Worm (Caenorhabditis elegans): ENCODE measurements around the gene C45G7.4.

C45G7.4 gene

DNA sequence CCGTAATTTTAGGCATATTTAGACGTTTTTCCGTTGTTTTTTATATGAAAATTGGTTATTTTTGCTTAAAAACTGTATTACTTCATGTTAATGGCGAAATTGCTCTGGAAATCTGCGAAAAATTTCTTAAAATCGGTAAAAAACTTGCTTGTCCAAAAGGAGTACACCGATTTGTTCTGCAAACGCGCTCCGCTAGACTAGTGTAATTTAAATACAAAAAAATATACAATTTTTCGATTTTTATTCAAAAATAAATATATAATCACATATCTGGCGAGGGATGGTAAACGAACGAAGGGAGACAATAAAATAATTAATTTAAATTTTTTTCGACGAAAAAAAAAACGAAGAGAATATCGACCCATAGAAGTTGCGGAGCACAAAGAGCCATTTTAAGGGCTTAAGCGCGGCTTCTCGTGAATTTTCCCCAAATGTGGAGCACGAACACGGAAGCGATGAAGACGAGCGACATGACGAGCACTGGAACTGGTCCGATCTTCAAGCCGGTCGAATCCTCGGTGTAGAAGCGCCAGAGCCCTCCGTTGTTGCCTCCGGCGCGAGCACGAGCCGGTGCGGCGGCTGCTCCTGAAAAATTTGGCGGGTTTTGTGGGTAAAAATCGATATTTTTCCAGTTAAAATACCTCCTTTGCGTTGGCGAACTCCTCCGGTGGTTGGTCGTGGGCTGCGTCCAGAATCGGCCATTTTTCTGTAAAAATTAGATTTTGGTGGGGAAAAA is 44.7 kb upstream of the C45G7.4 start, which contains the start of gene sec-61.B (continued):
- no peak for TF ChIP-seq attf-5 (GFP tag; optimal IDR thresholded peaks at IDR 0.05)
- TF ChIP-seq egl-18 (GFP tag; IDR thresholded peaks at IDR 0.05): no peak
- TF ChIP-seq egrh-3 (GFP tag; IDR thresholded peaks at IDR 0.05): peak; percentile 48; the same call in 1 of the 2 replicates
- TF ChIP-seq F57C9.4 (tag; optimal IDR thresholded peaks at IDR 0.05): no peak
- TF ChIP-seq F37B4.10 (GFP tag; IDR thresholded peaks at IDR 0.05): no peak
- no peak for TF ChIP-seq efl-1 (GFP tag; optimal IDR thresholded peaks at IDR 0.05)
- no peak for TF ChIP-seq mxl-1 (tag; optimal IDR thresholded peaks at IDR 0.05)
- no peak for TF ChIP-seq ztf-28 (GFP tag; IDR thresholded peaks at IDR 0.05)
- no peak for TF ChIP-seq cebp-2 (GFP tag; IDR thresholded peaks at IDR 0.05)
- no peak for TF ChIP-seq madf-10 (tag; optimal IDR thresholded peaks at IDR 0.05)
- no peak for TF ChIP-seq unc-62 (GFP tag; optimal IDR thresholded peaks at IDR 0.05)
- TF ChIP-seq F10E7.11 (tag; optimal IDR thresholded peaks at IDR 0.05): no peak
- no peak for TF ChIP-seq mel-28 (tag; optimal IDR thresholded peaks at IDR 0.05; ENCODE audit: borderline replicate concordance)
- no peak for TF ChIP-seq ets-4 (GFP tag; optimal IDR thresholded peaks at IDR 0.05)

DNA sequence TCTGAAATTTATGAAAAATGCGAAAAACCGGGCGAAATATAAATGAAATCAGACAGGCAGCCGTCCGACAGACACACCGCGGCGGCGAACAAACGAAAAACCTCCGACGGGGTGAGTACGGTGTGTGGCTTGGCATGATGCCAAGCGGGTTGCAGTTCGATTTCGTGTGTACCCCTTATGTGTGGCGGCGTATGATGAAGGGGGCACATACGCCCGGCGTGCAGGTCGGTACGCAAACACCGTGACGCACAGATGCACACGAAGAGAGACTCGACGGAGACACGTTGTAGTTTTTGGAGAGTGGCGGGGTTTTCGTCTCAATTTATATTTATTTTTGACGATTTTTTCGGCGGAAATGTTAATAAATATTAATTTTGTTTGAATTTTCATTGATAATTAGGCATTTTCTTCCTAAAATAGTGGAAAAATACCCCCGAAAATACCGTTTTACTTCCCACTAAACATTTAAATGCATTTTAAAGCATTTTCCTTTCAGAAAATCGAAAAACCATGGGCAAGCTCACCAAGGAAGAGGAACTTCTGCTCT is 43.8 kb upstream of the C45G7.4 start, which contains the start of gene trap-3:
TSS of gene trap-3 (plus strand) at position 497 of the 547 bp plus-strand sequence.
- TF ChIP-seq dox-1 (GFP tag; IDR thresholded peaks at IDR 0.05) (peak; percentile 99), madf-8 (GFP tag; conservative IDR thresholded peaks at IDR 0.05) (peak; percentile 71; the same call in 1 of the 2 replicates), ztf-26 (tag; optimal IDR thresholded peaks at IDR 0.05) (peak; percentile 97), K12H6.12 (tag; optimal IDR thresholded peaks at IDR 0.05) (peak; percentile 98), ceh-58 (GFP tag; IDR thresholded peaks at IDR 0.05) (no peak), rpc-1 (optimal IDR thresholded peaks at IDR 0.05) (peak; percentile 7), rpc-1 (tag; optimal IDR thresholded peaks at IDR 0.05) (no peak), mes-4 (tag; optimal IDR thresholded peaks at IDR 0.05) (no peak), madf-10 (tag; optimal IDR thresholded peaks at IDR 0.05) (peak; percentile 93), sptf-2 (GFP tag; optimal IDR thresholded peaks at IDR 0.05) (no peak), madf-3 (GFP tag; IDR thresholded peaks at IDR 0.05) (peak; percentile 96), xnd-1 (tag; optimal IDR thresholded peaks at IDR 0.05) (peak; percentile 52), Y53F4B.3 (GFP tag; IDR thresholded peaks at IDR 0.05) (no peak), Y95B8A.8 (GFP tag; IDR thresholded peaks at IDR 0.05) (peak; percentile 95), ets-4 (GFP tag; optimal IDR thresholded peaks at IDR 0.05) (peak; percentile 94), ztf-28 (GFP tag; IDR thresholded peaks at IDR 0.05) (peak; percentile 72; the same call in 1 of the 2 replicates), nhr-80 (tag; optimal IDR thresholded peaks at IDR 0.05) (peak; percentile 99), snpc-1.1 (tag; optimal IDR thresholded peaks at IDR 0.05; ENCODE audit: insufficient read depth) (peak; percentile 27), tbp1 (GFP tag; optimal IDR thresholded peaks at IDR 0.05) (peak; percentile 77), ceh-91 (GFP tag; IDR thresholded peaks at IDR 0.05) (peak; percentile 88), let-526 (GFP tag; IDR thresholded peaks at IDR 0.05) (peak; percentile 95), lsl-1 (GFP tag; optimal IDR thresholded peaks at IDR 0.05) (peak; percentile 88), gei-17 (GFP tag; optimal IDR thresholded peaks at IDR 0.05) (peak; percentile 83), bed-2 (GFP tag; IDR thresholded peaks at IDR 0.05) (0 out of 2 replicates have a peak, but pooled peaks have one; percentile 73), sea-2 (GFP tag; IDR thresholded peaks at IDR 0.05) (0 out of 2 replicates have a peak, but pooled peaks have one; percentile 49), egrh-3 (GFP tag; IDR thresholded peaks at IDR 0.05) (peak; percentile 71), nhr-27 (tag; optimal IDR thresholded peaks at IDR 0.05) (peak; percentile 38), F37B4.10 (GFP tag; IDR thresholded peaks at IDR 0.05) (0 out of 2 replicates have a peak, but pooled peaks have one; percentile 87), hsf-1 (GFP tag; IDR thresholded peaks at IDR 0.05) (peak; percentile 75), mel-28 (tag; optimal IDR thresholded peaks at IDR 0.05; ENCODE audit: borderline replicate concordance) (peak; percentile 68), ztf-22 (GFP tag; optimal IDR thresholded peaks at IDR 0.05) (peak; percentile 96), cebp-2 (GFP tag; IDR thresholded peaks at IDR 0.05) (peak; percentile 84; the same call in 1 of the 2 replicates), aptf-3 (GFP tag; IDR thresholded peaks at IDR 0.05) (no peak), chd-7 (tag; optimal IDR thresholded peaks at IDR 0.05) (peak; percentile 95), somi-1 (GFP tag; optimal IDR thresholded peaks at IDR 0.05) (peak; percentile 78), lin-26 (GFP tag; IDR thresholded peaks at IDR 0.05) (peak; percentile 74), B0336.3 (GFP tag; IDR thresholded peaks at IDR 0.05) (peak; percentile 97), Y53G8AR.9 (GFP tag; conservative IDR thresholded peaks at IDR 0.05) (peak; percentile 98)
